Worm (Caenorhabditis elegans): ENCODE results near the gene asp-6.

Gene asp-6

DNA sequence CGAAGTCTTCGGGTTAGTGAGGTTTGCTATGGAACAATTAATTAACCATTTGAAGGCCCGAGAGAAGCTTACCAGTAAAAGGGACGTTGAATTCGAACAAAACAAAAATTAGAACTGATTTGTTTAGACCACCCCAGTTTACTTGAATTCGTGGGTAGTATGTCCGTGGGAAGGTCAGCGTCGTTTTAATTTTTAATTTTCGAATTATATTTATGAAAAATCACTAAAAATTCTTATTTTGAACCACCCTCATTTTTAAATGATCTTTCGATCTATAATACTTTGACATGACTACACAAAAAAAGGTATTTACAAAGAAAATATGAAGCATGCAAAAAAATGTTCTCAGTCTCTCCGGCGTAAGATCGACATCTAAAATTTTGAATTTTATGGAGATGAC is 23.3 kb downstream of the asp-6 start, which contains the start of gene C16D9.5:
TSS of gene C16D9.5 (minus strand) at position 101 of the 400 bp plus-strand sequence.
- TF ChIP-seq C34F6.9 (tag; optimal IDR thresholded peaks at IDR 0.05) (no peak), alr-1 (tag; optimal IDR thresholded peaks at IDR 0.05) (no peak), elt-1 (tag; optimal IDR thresholded peaks at IDR 0.05) (no peak), unc-39 (tag; optimal IDR thresholded peaks at IDR 0.05) (no peak), ztf-11 (tag; optimal IDR thresholded peaks at IDR 0.05) (no peak), sem-4 (tag; optimal IDR thresholded peaks at IDR 0.05) (no peak)

DNA sequence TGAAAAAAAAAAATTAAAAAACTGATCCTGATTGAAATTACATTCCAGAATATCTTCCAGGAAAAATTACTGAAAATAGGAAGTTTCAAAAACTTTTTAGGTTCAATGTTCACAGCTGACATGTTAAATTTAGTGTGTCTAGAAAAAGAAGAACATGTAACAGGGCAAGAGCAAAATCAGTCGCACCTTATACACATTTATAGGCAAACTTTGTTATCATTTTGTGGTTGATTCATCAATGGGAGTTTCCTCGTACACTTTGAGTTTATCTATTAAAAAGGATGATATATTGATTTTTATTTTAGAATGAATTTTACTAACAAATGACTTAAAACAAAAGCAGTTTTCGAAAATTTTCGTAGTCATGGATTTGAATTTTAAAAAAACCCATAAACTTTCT is 25.5 kb downstream of the asp-6 start:
- no peak for TF ChIP-seq nhr-77 (tag; optimal IDR thresholded peaks at IDR 0.05)
- no peak for TF ChIP-seq lin-13 (GFP tag; optimal IDR thresholded peaks at IDR 0.05)
- peak; percentile 73 for TF ChIP-seq fos-1 (tag; optimal IDR thresholded peaks at IDR 0.05)

ce11 chrV:8242798-8243197 is 25.9 kb downstream of the asp-6 start, which contains the start of gene C16D9.4:
C16D9.4 (minus strand) TSS chrV:8242898.
- TF ChIP-seq fos-1 (tag; optimal IDR thresholded peaks at IDR 0.05) (no peak), ztf-1 (GFP tag; conservative IDR thresholded peaks at IDR 0.05) (no peak)

- TF ChIP-seq fos-1 (tag; optimal IDR thresholded peaks at IDR 0.05) (no peak), Y55F3AM.14 (GFP tag; optimal IDR thresholded peaks at IDR 0.05) (no peak), nhr-77 (tag; optimal IDR thresholded peaks at IDR 0.05) (no peak), R02D3.7 (tag; optimal IDR thresholded peaks at IDR 0.05) (no peak), alr-1 (tag; optimal IDR thresholded peaks at IDR 0.05) (no peak)
Measured at ce11 chrV:8239928-8240327, 28.8 kb downstream of the asp-6 start, which contains the start of gene C16D9.3. C16D9.3 (minus strand) TSS chrV:8240028.

DNA sequence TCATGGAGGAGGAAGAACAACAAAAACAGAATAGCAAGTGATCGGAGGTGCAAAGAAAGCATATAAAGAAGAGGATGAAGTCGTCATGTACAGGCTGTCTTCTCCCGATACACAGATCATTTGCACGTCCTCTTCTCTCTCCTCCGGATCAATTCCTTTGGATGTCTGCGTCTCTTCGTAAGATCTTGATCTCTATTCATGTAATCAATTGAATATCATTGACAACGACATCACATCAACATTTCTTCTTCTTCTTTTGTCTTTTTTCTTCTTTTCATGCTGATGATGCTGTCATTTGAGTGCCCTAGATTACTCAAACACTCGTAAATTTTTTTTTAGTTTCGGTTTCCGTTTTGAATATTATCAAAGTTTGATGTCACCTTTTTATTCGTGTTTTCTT is 30.4 kb downstream of the asp-6 start, which contains the start of gene rol-3:
TSS of gene rol-3 (minus strand) at position 120 of the 400 bp plus-strand sequence.
- TF ChIP-seq lsy-2 (tag; optimal IDR thresholded peaks at IDR 0.05) = peak in 1 of 2 experiments; percentile 44
- TF ChIP-seq sma-3 (GFP tag; optimal IDR thresholded peaks at IDR 0.05) = peak; percentile 3
- no peak for TF ChIP-seq egl-27 (tag; optimal IDR thresholded peaks at IDR 0.05)
- peak; percentile 26 for TF ChIP-seq fos-1 (tag; optimal IDR thresholded peaks at IDR 0.05)
- no peak for TF ChIP-seq ZK546.5 (tag; optimal IDR thresholded peaks at IDR 0.05)
- TF ChIP-seq nhr-21 (tag; optimal IDR thresholded peaks at IDR 0.05) = peak; percentile 60

DNA sequence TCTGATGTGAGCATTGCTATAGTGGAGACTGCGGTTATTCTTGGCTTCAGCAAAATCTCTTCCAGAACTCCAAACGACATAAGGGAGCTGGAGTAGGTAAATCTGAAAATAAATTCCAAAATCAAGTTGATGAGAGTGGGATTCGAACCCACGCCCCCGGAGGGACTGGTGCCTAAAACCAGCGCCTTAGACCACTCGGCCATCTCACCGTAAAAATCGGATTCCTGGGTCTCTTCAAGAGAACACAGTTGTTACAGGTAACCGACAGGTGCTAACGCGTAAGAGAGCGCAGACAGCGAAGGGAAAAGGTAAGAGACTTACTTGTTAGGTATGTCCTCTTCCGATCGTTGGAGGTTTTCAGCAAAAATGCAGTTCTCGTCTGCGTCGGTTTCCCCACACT is 33.4 kb downstream of the asp-6 start:
- TF ChIP-seq mbf-1 (tag; optimal IDR thresholded peaks at IDR 0.05) (no peak), nhr-10 (tag; optimal IDR thresholded peaks at IDR 0.05) (no peak), sem-4 (tag; optimal IDR thresholded peaks at IDR 0.05) (no peak), peb-1 (tag; optimal IDR thresholded peaks at IDR 0.05) (no peak), R02D3.7 (tag; optimal IDR thresholded peaks at IDR 0.05) (no peak), fos-1 (tag; optimal IDR thresholded peaks at IDR 0.05) (no peak), skn-1 (tag; optimal IDR thresholded peaks at IDR 0.05) (no peak), Y55F3AM.14 (GFP tag; optimal IDR thresholded peaks at IDR 0.05) (no peak), crh-2 (tag; optimal IDR thresholded peaks at IDR 0.05) (peak; percentile 48), sma-3 (GFP tag; optimal IDR thresholded peaks at IDR 0.05) (peak; percentile 54), aly-2 (tag; optimal IDR thresholded peaks at IDR 0.05) (no peak), snpc-4 (tag; optimal IDR thresholded peaks at IDR 0.05) (peak; percentile 49), ztf-4 (tag; optimal IDR thresholded peaks at IDR 0.05) (no peak), unc-39 (tag; optimal IDR thresholded peaks at IDR 0.05) (no peak), mdl-1 (tag; optimal IDR thresholded peaks at IDR 0.05) (no peak), gmeb-1 (tag; optimal IDR thresholded peaks at IDR 0.05) (peak; percentile 6), unc-55 (GFP tag; optimal IDR thresholded peaks at IDR 0.05) (no peak), elt-1 (tag; optimal IDR thresholded peaks at IDR 0.05) (no peak), nhr-237 (tag; optimal IDR thresholded peaks at IDR 0.05) (no peak), nhr-77 (tag; optimal IDR thresholded peaks at IDR 0.05) (no peak), C34F6.9 (tag; optimal IDR thresholded peaks at IDR 0.05) (peak; percentile 6), nhr-21 (tag; optimal IDR thresholded peaks at IDR 0.05) (peak; percentile 29), nhr-129 (tag; optimal IDR thresholded peaks at IDR 0.05) (peak; percentile 45)

DNA sequence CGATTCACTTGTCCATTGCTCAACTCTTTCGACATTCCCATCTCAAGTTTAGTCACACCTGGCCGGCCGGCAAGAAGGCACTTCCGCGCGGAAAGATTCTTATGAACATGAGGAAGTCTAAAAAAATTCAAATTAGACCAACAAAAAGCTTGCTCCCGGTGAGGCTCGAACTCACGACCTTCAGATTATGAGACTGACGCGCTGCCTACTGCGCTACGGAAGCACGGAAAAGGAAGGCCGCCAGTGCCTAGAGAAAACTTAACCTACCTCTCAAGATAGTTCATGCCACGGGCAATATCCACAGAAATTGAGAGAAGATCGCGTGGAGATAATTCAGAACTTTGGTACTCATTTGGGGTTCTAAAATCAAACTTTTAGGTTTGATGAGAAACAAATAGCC is 38.7 kb downstream of the asp-6 start:
- TF ChIP-seq nhr-129 (tag; optimal IDR thresholded peaks at IDR 0.05) = peak; percentile 21
- peak; percentile 18 for TF ChIP-seq sma-9 (GFP tag; optimal IDR thresholded peaks at IDR 0.05)
- no peak for TF ChIP-seq sma-9 (tag; optimal IDR thresholded peaks at IDR 0.05)
- TF ChIP-seq snpc-4 (tag; optimal IDR thresholded peaks at IDR 0.05) = peak; percentile 67
- TF ChIP-seq crh-2 (tag; optimal IDR thresholded peaks at IDR 0.05) = no peak
- TF ChIP-seq nhr-77 (tag; optimal IDR thresholded peaks at IDR 0.05) = no peak
- TF ChIP-seq unc-62 (GFP tag; optimal IDR thresholded peaks at IDR 0.05) = no peak
- no peak for TF ChIP-seq lsy-2 (tag; optimal IDR thresholded peaks at IDR 0.05)
- no peak for TF ChIP-seq sma-3 (GFP tag; optimal IDR thresholded peaks at IDR 0.05)
